Worm (Caenorhabditis elegans): Measurements from ENCODE around the gene hot-6.
A peak's percentile ranks its signal among the peaks of the same experiment; 100 is the strongest.

DNA sequence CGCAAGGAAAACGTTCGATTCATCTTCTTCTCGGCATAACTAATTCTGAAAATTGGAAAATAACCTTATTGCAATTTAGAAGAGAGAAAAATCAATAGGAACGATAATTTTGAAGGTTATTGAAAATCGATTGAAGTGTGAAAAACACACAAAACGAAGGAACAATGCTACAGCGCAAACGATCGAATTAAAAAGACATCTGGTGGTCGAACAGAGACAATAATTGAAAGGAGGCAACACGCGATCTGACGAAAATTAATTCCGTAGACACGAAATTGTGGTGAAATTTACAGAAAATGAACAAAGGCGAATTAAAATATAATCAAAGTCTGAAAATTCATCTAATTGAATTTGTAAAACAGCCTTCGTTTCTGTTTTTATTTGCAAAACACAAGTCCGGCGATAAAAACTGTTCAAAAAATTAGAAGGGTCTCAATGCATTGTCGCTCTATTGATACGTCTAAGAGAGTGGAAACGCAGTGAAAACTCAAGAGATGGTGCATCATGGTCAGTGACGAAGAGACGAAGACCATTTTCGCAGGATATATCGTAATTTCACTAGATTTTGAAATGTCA is 16.7 kb upstream of the hot-6 start, which contains the start of gene pak-2:
- TF ChIP-seq cog-1 (tag; optimal IDR thresholded peaks at IDR 0.05) (peak; percentile 87), ref-1 (GFP tag; conservative IDR thresholded peaks at IDR 0.05) (no peak), flt-1 (GFP tag; IDR thresholded peaks at IDR 0.05) (peak; percentile 77)
